Worm (Caenorhabditis elegans) whole organism, mixed stage, embryonic: ENCODE measurements around the gene T14B4.8.

Experiments
- ceh-83 ChIP-seq: fragments of 200-800 bp; sonication (Bioruptor generic); optimal IDR thresholded peaks from 2 replicates; lab custom pipeline; 2018; ENCODE audit warnings: mild to moderate bottlenecking, missing genetic modification characterization, missing compliant biosample characterization
- nhr-237 ChIP-seq: fragments of 150-350 bp; optimal IDR thresholded peaks from 2 replicates; lab custom pipeline; 2014; ENCODE audit warnings: missing biosample characterization, missing genetic modification characterization
- ztf-11 ChIP-seq: fragments of 150-350 bp; optimal IDR thresholded peaks from 2 replicates; lab custom pipeline; 2014; ENCODE audit warnings: missing biosample characterization, missing genetic modification characterization

DNA sequence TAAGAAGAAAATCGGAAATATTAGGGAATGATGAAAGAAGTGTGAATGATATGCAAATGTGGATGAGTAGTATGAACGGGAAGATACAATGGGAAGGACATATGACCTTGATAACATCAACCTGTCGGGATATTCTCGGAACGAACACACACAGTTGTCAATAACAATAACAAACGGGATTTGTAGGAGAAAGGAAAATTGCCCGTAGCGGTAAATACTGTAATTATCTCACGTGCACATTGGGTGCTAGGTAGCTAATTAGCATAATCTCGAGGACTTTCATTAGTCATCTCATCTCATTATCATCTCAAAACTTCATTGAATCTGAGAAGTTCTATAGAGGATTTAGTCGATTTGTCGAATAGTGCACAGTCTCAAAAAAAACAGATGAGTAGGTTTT lies 16.2 kb downstream of the T14B4.8 start:
- no peak for TF ChIP-seq ceh-83 (GFP tag; lab: Kevin White, UChicago)
- TF ChIP-seq nhr-237 (tag; lab: Kevin White, UChicago) = no peak
- TF ChIP-seq ztf-11 (tag; lab: Kevin White, UChicago) = no peak
